Worm (Caenorhabditis elegans): ENCODE data around the gene abf-3.

DNA sequence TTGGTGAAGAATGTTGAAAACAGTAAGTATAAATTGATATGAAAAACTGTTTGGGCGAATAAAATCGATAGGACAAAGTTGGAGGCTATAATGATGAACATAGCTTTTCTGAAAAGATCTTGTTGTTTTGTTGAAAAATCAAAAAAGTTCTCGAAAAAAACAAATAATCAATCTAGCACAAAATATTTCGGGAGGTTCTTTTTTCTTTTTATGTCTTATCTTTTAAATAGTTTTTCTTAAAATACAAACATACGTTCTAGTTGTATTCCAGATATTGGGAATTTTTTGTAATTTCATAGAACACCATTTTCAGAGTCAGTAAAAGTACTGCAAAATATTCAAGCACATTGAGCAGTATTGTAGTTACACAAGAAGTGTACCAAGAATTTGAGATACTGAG, 12.3 kb upstream of the abf-3 start, which contains the start of gene srbc-55:
- TF ChIP-seq aha-1 (tag) (no peak), Y75B8A.6 (GFP tag; IDR thresholded peaks at IDR 0.05) (no peak), fos-1 (tag; optimal IDR thresholded peaks at IDR 0.05) (no peak), lin-13 (GFP tag; optimal IDR thresholded peaks at IDR 0.05) (no peak), nhr-11 (tag; optimal IDR thresholded peaks at IDR 0.05) (no peak), lim-7 (GFP tag; IDR thresholded peaks at IDR 0.05) (no peak), lin-15B (tag; optimal IDR thresholded peaks at IDR 0.05) (no peak), mdl-1 (tag; optimal IDR thresholded peaks at IDR 0.05) (no peak), snpc-4 (tag; optimal IDR thresholded peaks at IDR 0.05) (no peak), gei-8 (GFP tag; optimal IDR thresholded peaks at IDR 0.05) (no peak), ZK546.5 (tag; optimal IDR thresholded peaks at IDR 0.05) (no peak), spr-1 (tag; optimal IDR thresholded peaks at IDR 0.05) (no peak), nhr-28 (tag; optimal IDR thresholded peaks at IDR 0.05) (no peak)

Data from whole organism, L4 larva.